Worm (Caenorhabditis elegans): ENCODE data around the gene C56C10.6.

C56C10.6 gene

ce11 chrII:6575647-6576046 is 5.5 kb downstream of the C56C10.6 start, which contains the start of gene sra-29:
TSS of gene sra-29 (minus strand) at chrII:6575747.
- no peak for TF ChIP-seq W03F9.2 (tag; optimal IDR thresholded peaks at IDR 0.05)
- no peak for TF ChIP-seq dao-5 (tag; optimal IDR thresholded peaks at IDR 0.05)
- no peak for TF ChIP-seq him-1 (tag; optimal IDR thresholded peaks at IDR 0.05)

- no peak for TF ChIP-seq him-1 (tag; optimal IDR thresholded peaks at IDR 0.05)
- no peak for TF ChIP-seq dao-5 (tag; optimal IDR thresholded peaks at IDR 0.05)
- no peak for TF ChIP-seq W03F9.2 (tag; optimal IDR thresholded peaks at IDR 0.05)
These were observed 7.5 kb downstream of the C56C10.6 start, which contains the start of gene sra-28 for ce11 chrII:6573677-6574076. TSS of gene sra-28 (minus strand) at chrII:6573777.

- TF ChIP-seq dao-5 (tag; optimal IDR thresholded peaks at IDR 0.05) (no peak), W03F9.2 (tag; optimal IDR thresholded peaks at IDR 0.05) (no peak), him-1 (tag; optimal IDR thresholded peaks at IDR 0.05) (no peak)
These were observed 12.4 kb downstream of the C56C10.6 start, which contains the start of gene sra-27 for ce11 chrII:6568707-6569106. TSS of gene sra-27 (plus strand) at chrII:6569007.

- TF ChIP-seq dao-5 (tag; optimal IDR thresholded peaks at IDR 0.05) (no peak), W03F9.2 (tag; optimal IDR thresholded peaks at IDR 0.05) (no peak), him-1 (tag; optimal IDR thresholded peaks at IDR 0.05) (no peak)
These were observed 14.4 kb downstream of the C56C10.6 start, which contains the start of the genes F18C5.5 and F18C5.9 for ce11 chrII:6566628-6567180. TSS of gene F18C5.5 (minus strand) at chrII:6566728. TSS of gene F18C5.9 (plus strand) at chrII:6567130.

- TF ChIP-seq W03F9.2 (tag; optimal IDR thresholded peaks at IDR 0.05) (no peak), him-1 (tag; optimal IDR thresholded peaks at IDR 0.05) (no peak), dao-5 (tag; optimal IDR thresholded peaks at IDR 0.05) (no peak)
These were observed 16.1 kb downstream of the C56C10.6 start, which contains the start of gene mpz-3 for ce11 chrII:6565077-6565476. TSS of gene mpz-3 (minus strand) at chrII:6565396.

- TF ChIP-seq dao-5 (tag; optimal IDR thresholded peaks at IDR 0.05), result no peak
These were observed 17.9 kb downstream of the C56C10.6 start for ce11 chrII:6563238-6563637.

ce11 chrII:6562203-6562867 is 18.8 kb downstream of the C56C10.6 start:
- TF ChIP-seq W03F9.2 (tag; optimal IDR thresholded peaks at IDR 0.05), result no peak
- no peak for TF ChIP-seq dao-5 (tag; optimal IDR thresholded peaks at IDR 0.05)
- no peak for TF ChIP-seq him-1 (tag; optimal IDR thresholded peaks at IDR 0.05)

- TF ChIP-seq him-1 (tag; optimal IDR thresholded peaks at IDR 0.05) (no peak), dao-5 (tag; optimal IDR thresholded peaks at IDR 0.05) (no peak), W03F9.2 (tag; optimal IDR thresholded peaks at IDR 0.05) (no peak)
These were observed 19.8 kb downstream of the C56C10.6 start, which contains the start of gene F18C5.10 for ce11 chrII:6561300-6561699. TSS of gene F18C5.10 (minus strand) at chrII:6561444.

ce11 chrII:6560291-6560690 is 20.8 kb downstream of the C56C10.6 start:
- TF ChIP-seq him-1 (tag; optimal IDR thresholded peaks at IDR 0.05) (no peak), W03F9.2 (tag; optimal IDR thresholded peaks at IDR 0.05) (no peak)

ce11 chrII:6558887-6559286 is 22.2 kb downstream of the C56C10.6 start:
- TF ChIP-seq dao-5 (tag; optimal IDR thresholded peaks at IDR 0.05) (no peak), him-1 (tag; optimal IDR thresholded peaks at IDR 0.05) (no peak), W03F9.2 (tag; optimal IDR thresholded peaks at IDR 0.05) (no peak)

- TF ChIP-seq him-1 (tag; optimal IDR thresholded peaks at IDR 0.05) (no peak), dao-5 (tag; optimal IDR thresholded peaks at IDR 0.05) (no peak), W03F9.2 (tag; optimal IDR thresholded peaks at IDR 0.05) (no peak)
These were observed 26.5 kb downstream of the C56C10.6 start, which contains the start of gene wrn-1 for ce11 chrII:6554677-6555076. TSS of gene wrn-1 (plus strand) at chrII:6554977.

- TF ChIP-seq dao-5 (tag; optimal IDR thresholded peaks at IDR 0.05) (no peak), W03F9.2 (tag; optimal IDR thresholded peaks at IDR 0.05) (no peak)
These were observed 36.2 kb downstream of the C56C10.6 start, which contains the start of gene lron-15 for ce11 chrII:6544842-6545410. TSS of gene lron-15 (minus strand) at chrII:6544892.

ce11 chrII:6535957-6536424 is 45.1 kb downstream of the C56C10.6 start, which contains the start of gene utp-20:
TSS of gene utp-20 (plus strand) at chrII:6536374.
- no peak for TF ChIP-seq him-1 (tag; optimal IDR thresholded peaks at IDR 0.05)
- TF ChIP-seq W03F9.2 (tag; optimal IDR thresholded peaks at IDR 0.05), result peak; percentile 62

- TF ChIP-seq W03F9.2 (tag; optimal IDR thresholded peaks at IDR 0.05), result no peak
- no peak for TF ChIP-seq dao-5 (tag; optimal IDR thresholded peaks at IDR 0.05)
- TF ChIP-seq him-1 (tag; optimal IDR thresholded peaks at IDR 0.05), result no peak
These were observed 49.2 kb downstream of the C56C10.6 start, which contains the start of gene abcx-1 for ce11 chrII:6531940-6532339. TSS of gene abcx-1 (plus strand) at chrII:6532163.
